Fruit fly (Drosophila melanogaster) whole organism: ENCODE data around the gene CG3032.

Experiments used
- EcR ChIP-seq, 2 experiments: fragments of >200 bp; optimal IDR thresholded peaks; 2 replicates each; lab custom pipeline; 2017; ENCODE audit warnings: missing biosample characterization in 2 of 2, missing genetic modification characterization in 2 of 2, missing genetic modification reagents in 2 of 2
- psq ChIP-seq: fragments of >200 bp; optimal IDR thresholded peaks from 2 replicates; lab custom pipeline; 2017
- usp ChIP-seq: fragments of >200 bp; optimal IDR thresholded peaks from 2 replicates; lab custom pipeline; 2017; ENCODE audit warnings: missing biosample characterization, missing genetic modification characterization, mixed read lengths

dm6 chrX:6987091-6987490, 26.6 kb downstream of the CG3032 start:
- TF ChIP-seq psq (lab: Kevin White, UChicago) (no peak), EcR (GFP tag; optimal IDR thresholded peaks at IDR 0.05; lab: Kevin White, UChicago) (no peak), usp (GFP tag; lab: Kevin White, UChicago) (no peak)
